Worm (Caenorhabditis elegans): ENCODE results near the gene srw-142.

DNA sequence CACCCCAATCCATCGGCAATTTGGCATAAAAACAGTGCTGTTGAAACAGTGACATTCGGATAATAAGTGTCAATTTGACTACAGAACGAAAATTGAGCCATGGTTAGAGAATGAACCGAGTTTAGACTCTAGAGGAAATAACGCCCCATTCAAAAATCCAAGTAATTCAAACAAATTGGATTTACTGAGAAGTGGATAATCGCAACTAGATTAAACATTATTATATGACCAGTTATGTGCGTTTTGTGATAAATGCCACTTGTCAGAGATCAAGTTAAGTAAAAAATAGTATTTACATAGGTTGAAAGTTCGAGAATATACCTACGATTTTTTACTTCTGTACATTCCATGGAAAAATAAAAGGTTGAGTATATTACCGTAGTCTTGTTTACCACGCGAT is 27.2 kb upstream of the srw-142 start, which contains the start of gene srw-139:
- TF ChIP-seq zag-1 (tag; optimal IDR thresholded peaks at IDR 0.05) (no peak), aly-2 (tag; optimal IDR thresholded peaks at IDR 0.05) (no peak), lin-15B (tag; optimal IDR thresholded peaks at IDR 0.05) (no peak), nhr-237 (tag; optimal IDR thresholded peaks at IDR 0.05) (no peak)
